Worm (Caenorhabditis elegans): ENCODE data around the gene hmgs-1.

hmgs-1 gene

ce11 chrV:5684534-5684933 lies at the start of gene hmgs-1, which contains the start of gene F25B4.4:
TSS of gene hmgs-1 (minus strand) at chrV:5684589.
TSS of gene F25B4.4 (plus strand) at chrV:5684873.
- no peak for TF ChIP-seq F52B5.7 (tag; optimal IDR thresholded peaks at IDR 0.05)
- no peak for TF ChIP-seq lsy-27 (tag; optimal IDR thresholded peaks at IDR 0.05; ENCODE audit: borderline replicate concordance, insufficient read depth)
- peak; percentile 43; the same call in 1 of the 2 replicates for TF ChIP-seq Y95B8A.8 (GFP tag; IDR thresholded peaks at IDR 0.05)
- TF ChIP-seq F10E7.11 (tag; optimal IDR thresholded peaks at IDR 0.05): no peak
- TF ChIP-seq ztf-25 (GFP tag; IDR thresholded peaks at IDR 0.05): no peak
- no peak for TF ChIP-seq nfya-2 (GFP tag; IDR thresholded peaks at IDR 0.05)
- TF ChIP-seq snpc-1.1 (tag; optimal IDR thresholded peaks at IDR 0.05; ENCODE audit: insufficient read depth): no peak
- TF ChIP-seq nhr-80 (tag; optimal IDR thresholded peaks at IDR 0.05): peak; percentile 6
- no peak for TF ChIP-seq F57C9.4 (tag; optimal IDR thresholded peaks at IDR 0.05)
- no peak for TF ChIP-seq rec-8 (tag; optimal IDR thresholded peaks at IDR 0.05)
- no peak for TF ChIP-seq tbx-9 (tag; optimal IDR thresholded peaks at IDR 0.05; ENCODE audit: borderline replicate concordance)
- TF ChIP-seq nhr-27 (tag; optimal IDR thresholded peaks at IDR 0.05): no peak
- TF ChIP-seq hmg-20 (GFP tag; IDR thresholded peaks at IDR 0.05): peak; percentile 47; the same call in 1 of the 2 replicates
- no peak for TF ChIP-seq nhr-120 (GFP tag; IDR thresholded peaks at IDR 0.05)
- TF ChIP-seq ekl-4 (GFP tag; IDR thresholded peaks at IDR 0.05): peak; percentile 63
- TF ChIP-seq attf-3 (GFP tag; conservative IDR thresholded peaks at IDR 0.05): peak; percentile 64; the same call in 1 of the 2 replicates
- TF ChIP-seq unc-130 (GFP tag; optimal IDR thresholded peaks at IDR 0.05): peak; percentile 30
- no peak for TF ChIP-seq somi-1 (GFP tag; optimal IDR thresholded peaks at IDR 0.05)
- TF ChIP-seq snpc-4 (GFP tag; optimal IDR thresholded peaks at IDR 0.05): peak; percentile 48
- peak; percentile 15 to 69 (median 47) for TF ChIP-seq snpc-4 (tag; optimal IDR thresholded peaks at IDR 0.05)
- TF ChIP-seq ets-4 (GFP tag; optimal IDR thresholded peaks at IDR 0.05): no peak
- TF ChIP-seq Y79H2A.3 (GFP tag; conservative IDR thresholded peaks at IDR 0.05): no peak
- TF ChIP-seq die-1 (tag; optimal IDR thresholded peaks at IDR 0.05): no peak
- TF ChIP-seq attf-6 (GFP tag; IDR thresholded peaks at IDR 0.05): no peak
- TF ChIP-seq madf-8 (GFP tag; conservative IDR thresholded peaks at IDR 0.05): peak; percentile 58
- TF ChIP-seq dox-1 (GFP tag; IDR thresholded peaks at IDR 0.05): peak; percentile 85
- no peak for TF ChIP-seq sea-2 (GFP tag; IDR thresholded peaks at IDR 0.05)
- TF ChIP-seq F22D6.2 (tag; optimal IDR thresholded peaks at IDR 0.05): no peak
- no peak for TF ChIP-seq nfya-1 (tag; optimal IDR thresholded peaks at IDR 0.05; ENCODE audit: borderline replicate concordance, insufficient read depth)
- TF ChIP-seq F57A8.1 (GFP tag; optimal IDR thresholded peaks at IDR 0.05): no peak
- peak; percentile 72 for TF ChIP-seq snpc-1.3 (tag; optimal IDR thresholded peaks at IDR 0.05; ENCODE audit: insufficient read depth)
- no peak for TF ChIP-seq sptf-2 (GFP tag; optimal IDR thresholded peaks at IDR 0.05)
- TF ChIP-seq chd-7 (tag; optimal IDR thresholded peaks at IDR 0.05): no peak
- TF ChIP-seq aptf-2 (GFP tag; conservative IDR thresholded peaks at IDR 0.05): no peak
- TF ChIP-seq T26A5.8 (tag; optimal IDR thresholded peaks at IDR 0.05): no peak
- TF ChIP-seq lin-26 (GFP tag; IDR thresholded peaks at IDR 0.05): 0 out of 2 replicates have a peak, but pooled peaks have one; percentile 20
- no peak for TF ChIP-seq Y56A3A.18 (GFP tag; IDR thresholded peaks at IDR 0.05)
- TF ChIP-seq lin-35 (GFP tag; optimal IDR thresholded peaks at IDR 0.05): peak in 2 of 3 experiments; percentile 39 to 85
- no peak for TF ChIP-seq ccch-3 (GFP tag; optimal IDR thresholded peaks at IDR 0.05)
- peak; percentile 78 for TF ChIP-seq rcor-1 (GFP tag; IDR thresholded peaks at IDR 0.05)
- peak; percentile 23 for TF ChIP-seq gei-17 (GFP tag; optimal IDR thresholded peaks at IDR 0.05)
- peak; percentile 55 for TF ChIP-seq efl-1 (GFP tag; optimal IDR thresholded peaks at IDR 0.05)
- TF ChIP-seq mxl-1 (tag; optimal IDR thresholded peaks at IDR 0.05): no peak
- peak; percentile 83 for TF ChIP-seq madf-6 (GFP tag; IDR thresholded peaks at IDR 0.05)
- peak; percentile 27; the same call in 1 of the 2 replicates for TF ChIP-seq hsf-1 (GFP tag; IDR thresholded peaks at IDR 0.05)
- TF ChIP-seq F39B2.1 (GFP tag; IDR thresholded peaks at IDR 0.05): no peak
- TF ChIP-seq tlf-1 (GFP tag; optimal IDR thresholded peaks at IDR 0.05): peak; percentile 77
- peak; percentile 88 for TF ChIP-seq K12H6.12 (tag; optimal IDR thresholded peaks at IDR 0.05)

Data from whole organism, young adult.